Worm (Caenorhabditis elegans) whole organism, L2 larva: Measurements from ENCODE around the gene C18F10.7.

Experiments used
- C34F6.9 ChIP-seq: fragments of 150-350 bp; optimal IDR thresholded peaks from 2 replicates; lab custom pipeline; 2014; ENCODE audit warnings: missing biosample characterization, missing genetic modification characterization
- R02D3.7 ChIP-seq: fragments of 150-350 bp; optimal IDR thresholded peaks from 2 replicates; lab custom pipeline; 2014; ENCODE audit warnings: missing biosample characterization, missing genetic modification characterization
- Y55F3AM.14 ChIP-seq: fragments of 200-800 bp; sonication (Bioruptor generic); optimal IDR thresholded peaks from 2 replicates; lab custom pipeline; 2018; ENCODE audit warnings: mild to moderate bottlenecking, missing genetic modification characterization, missing compliant biosample characterization
- alr-1 ChIP-seq: fragments of 150-350 bp; optimal IDR thresholded peaks from 2 replicates; lab custom pipeline; 2014; ENCODE audit warnings: missing biosample characterization, missing genetic modification characterization
- ama-1 ChIP-seq: fragments of 150-350 bp; optimal IDR thresholded peaks from 2 replicates; lab custom pipeline; 2018; ENCODE audit warnings: inconsistent platforms
- ceh-16 ChIP-seq: fragments of 150-350 bp; optimal IDR thresholded peaks from 2 replicates; lab custom pipeline; 2014; ENCODE audit warnings: missing biosample characterization, missing genetic modification characterization
- ceh-82 ChIP-seq: fragments of 150-350 bp; optimal IDR thresholded peaks from 2 replicates; lab custom pipeline; 2014; ENCODE audit warnings: missing biosample characterization, missing genetic modification characterization
- egl-27 ChIP-seq: sonication (generic microtip); optimal IDR thresholded peaks from 3 replicates; lab custom pipeline; 2017; ENCODE audit warnings: missing biosample characterization, missing genetic modification reagents, missing genetic modification characterization
- elt-1 ChIP-seq: fragments of 150-350 bp; optimal IDR thresholded peaks from 2 replicates; lab custom pipeline; 2014; ENCODE audit warnings: missing biosample characterization, missing genetic modification characterization
- elt-3 ChIP-seq: sonication (generic microtip); optimal IDR thresholded peaks from 2 replicates; lab custom pipeline; 2017; ENCODE audit warnings: missing biosample characterization, missing genetic modification characterization
- fos-1 ChIP-seq: fragments of 150-350 bp; optimal IDR thresholded peaks from 2 replicates; lab custom pipeline; 2014; ENCODE audit warnings: missing biosample characterization, missing genetic modification characterization
- gmeb-1 ChIP-seq: fragments of 150-350 bp; optimal IDR thresholded peaks from 2 replicates; lab custom pipeline; 2014; ENCODE audit warnings: missing biosample characterization, missing genetic modification characterization
- lin-11 ChIP-seq: fragments of 150-350 bp; sonication (generic microtip); optimal IDR thresholded peaks from 2 replicates; lab custom pipeline; 2014; ENCODE audit warnings: missing biosample characterization, missing genetic modification characterization, inconsistent platforms, mixed read lengths
- lin-39 ChIP-seq: fragments of 150-350 bp; optimal IDR thresholded peaks from 2 replicates; lab custom pipeline; 2014; ENCODE audit warnings: missing biosample characterization, missing genetic modification reagents, missing genetic modification characterization
- mab-5 ChIP-seq: fragments of 150-350 bp; optimal IDR thresholded peaks from 2 replicates; lab custom pipeline; 2014; ENCODE audit warnings: missing biosample characterization, missing genetic modification characterization
- mbf-1 ChIP-seq: sonication (generic microtip); optimal IDR thresholded peaks from 2 replicates; lab custom pipeline; 2017; ENCODE audit warnings: missing biosample characterization, missing genetic modification characterization
- mdl-1 ChIP-seq, 2 experiments: fragments of 150-350 bp in 1 of 2; sonication (generic microtip) in 1 of 2; optimal IDR thresholded peaks; 2 replicates each; lab custom pipeline; 2017; ENCODE audit warnings: missing biosample characterization in 2 of 2, missing genetic modification characterization in 2 of 2
- nhr-10 ChIP-seq: sonication (generic microtip); optimal IDR thresholded peaks from 2 replicates; lab custom pipeline; 2017; ENCODE audit warnings: missing biosample characterization, missing genetic modification characterization
- nhr-11 ChIP-seq: fragments of 150-350 bp; optimal IDR thresholded peaks from 2 replicates; lab custom pipeline; 2014; ENCODE audit warnings: missing biosample characterization, missing genetic modification characterization
- nhr-129 ChIP-seq: fragments of 150-350 bp; optimal IDR thresholded peaks from 2 replicates; lab custom pipeline; 2014; ENCODE audit warnings: missing biosample characterization, missing genetic modification characterization
- nhr-21 ChIP-seq: fragments of 150-350 bp; optimal IDR thresholded peaks from 2 replicates; lab custom pipeline; 2014; ENCODE audit warnings: missing biosample characterization, missing genetic modification characterization
- nhr-23 ChIP-seq: fragments of 150-350 bp; optimal IDR thresholded peaks from 2 replicates; lab custom pipeline; 2014; ENCODE audit warnings: missing biosample characterization, missing genetic modification reagents, missing genetic modification characterization
- nhr-237 ChIP-seq: fragments of 150-350 bp; optimal IDR thresholded peaks from 2 replicates; lab custom pipeline; 2014; ENCODE audit warnings: missing biosample characterization, missing genetic modification characterization
- nhr-25 ChIP-seq: fragments of 150-350 bp; sonication (generic microtip); optimal IDR thresholded peaks from 3 replicates; lab custom pipeline; 2014; ENCODE audit warnings: missing biosample characterization, missing genetic modification characterization
- nhr-6 ChIP-seq: fragments of 150-350 bp; optimal IDR thresholded peaks from 2 replicates; lab custom pipeline; 2014; ENCODE audit warnings: missing biosample characterization, missing genetic modification characterization
- nhr-77 ChIP-seq: fragments of 150-350 bp; optimal IDR thresholded peaks from 2 replicates; lab custom pipeline; 2014; ENCODE audit warnings: missing biosample characterization, missing genetic modification characterization
- skn-1 ChIP-seq: sonication (generic microtip); optimal IDR thresholded peaks from 2 replicates; lab custom pipeline; 2017; ENCODE audit warnings: missing biosample characterization, missing genetic modification characterization
- sma-9 ChIP-seq, 2 experiments: fragments of 150-350 bp in 1 of 2; sonication (generic microtip) in 1 of 2; optimal IDR thresholded peaks; 2 replicates each; lab custom pipeline; 2014 to 2016; ENCODE audit warnings: missing genetic modification characterization in 2 of 2, mild to moderate bottlenecking in 1 of 2, missing biosample characterization in 1 of 2, missing compliant biosample characterization in 1 of 2, missing genetic modification reagents in 1 of 2, moderate library complexity in 1 of 2
- unc-39 ChIP-seq: fragments of 150-350 bp; optimal IDR thresholded peaks from 2 replicates; lab custom pipeline; 2014; ENCODE audit warnings: missing biosample characterization, missing genetic modification characterization
- unc-55 ChIP-seq: fragments of 150-350 bp; sonication (generic microtip); optimal IDR thresholded peaks from 3 replicates; lab custom pipeline; 2014; ENCODE audit warnings: missing biosample characterization, missing genetic modification reagents, missing genetic modification characterization
- unc-62 ChIP-seq: fragments of 150-350 bp; optimal IDR thresholded peaks from 2 replicates; lab custom pipeline; 2014; ENCODE audit warnings: missing biosample characterization, missing genetic modification reagents, missing genetic modification characterization
- zag-1 ChIP-seq: fragments of 150-350 bp; optimal IDR thresholded peaks from 2 replicates; lab custom pipeline; 2014; ENCODE audit warnings: missing biosample characterization, missing genetic modification characterization

C18F10.7 gene

ce11 chrIII:6300297-6300696, 22.1 kb upstream of the C18F10.7 start:
- TF ChIP-seq elt-1 (no peak), nhr-77 (no peak)

- TF ChIP-seq ceh-16 (tag; lab: Kevin White, UChicago) (no peak), gmeb-1 (no peak), lin-39 (tag; lab: Kevin White, UChicago) (no peak), nhr-25 (no peak), sma-9 (GFP tag; optimal IDR thresholded peaks at IDR 0.05; lab: Kevin White, UChicago) (no peak), sma-9 (tag; optimal IDR thresholded peaks at IDR 0.05; lab: Kevin White, UChicago) (no peak), R02D3.7 (tag; lab: Kevin White, UChicago) (no peak), nhr-11 (tag; lab: Kevin White, UChicago) (no peak), alr-1 (no peak), C34F6.9 (tag; lab: Kevin White, UChicago) (no peak), unc-39 (tag; lab: Kevin White, UChicago) (no peak), ama-1 (no peak), unc-55 (GFP tag; lab: Kevin White, UChicago) (no peak), mbf-1 (tag; lab: Kevin White, UChicago) (no peak), elt-3 (tag; lab: Kevin White, UChicago) (no peak), nhr-237 (no peak), elt-1 (no peak), nhr-6 (tag; lab: Kevin White, UChicago) (no peak), nhr-23 (tag; lab: Kevin White, UChicago) (no peak), ceh-82 (tag; lab: Kevin White, UChicago) (no peak)
Measured at ce11 chrIII:6298131-6298530, 20.0 kb upstream of the C18F10.7 start, which contains the start of gene F47D12.3. Gene F47D12.3, plus strand, starts transcription at chrIII:6298461.

ce11 chrIII:6297599-6297998, 19.4 kb upstream of the C18F10.7 start:
- no peak for TF ChIP-seq nhr-10
- TF ChIP-seq unc-55 (GFP tag; lab: Kevin White, UChicago) = peak; percentile 77
- TF ChIP-seq nhr-237 = no peak
- peak; percentile 27 for TF ChIP-seq zag-1 (tag; lab: Kevin White, UChicago)

- TF ChIP-seq gmeb-1 (no peak), mab-5 (tag; lab: Kevin White, UChicago) (no peak), skn-1 (no peak), C34F6.9 (tag; lab: Kevin White, UChicago) (no peak), egl-27 (no peak), unc-62 (GFP tag; lab: Kevin White, UChicago) (no peak), lin-39 (tag; lab: Kevin White, UChicago) (no peak), nhr-10 (no peak), unc-39 (tag; lab: Kevin White, UChicago) (no peak), sma-9 (GFP tag; optimal IDR thresholded peaks at IDR 0.05; lab: Kevin White, UChicago) (no peak), sma-9 (tag; optimal IDR thresholded peaks at IDR 0.05; lab: Kevin White, UChicago) (no peak), mdl-1 (tag; optimal IDR thresholded peaks at IDR 0.05; lab: Kevin White, UChicago) (no peak)
- TF ChIP-seq, all 48 proteins: peak for 0
Measured at ce11 chrIII:6295972-6296700, 18.0 kb upstream of the C18F10.7 start, which contains the start of gene F47D12.7. Gene F47D12.7, minus strand, starts transcription at chrIII:6296022.

- TF ChIP-seq fos-1 (peak; percentile 95), nhr-237 (no peak), nhr-23 (tag; lab: Kevin White, UChicago) (no peak)
Measured at ce11 chrIII:6290469-6291182, 12.5 kb upstream of the C18F10.7 start.

- no peak for TF ChIP-seq Y55F3AM.14 (GFP tag; lab: Kevin White, UChicago)
- no peak for TF ChIP-seq ama-1
- TF ChIP-seq nhr-129 = peak; percentile 2
- no peak for TF ChIP-seq C34F6.9 (tag; lab: Kevin White, UChicago)
- TF ChIP-seq nhr-21 (tag; lab: Kevin White, UChicago) = no peak
- TF ChIP-seq lin-11 = no peak
- no peak for TF ChIP-seq nhr-25
- TF ChIP-seq nhr-11 (tag; lab: Kevin White, UChicago) = no peak
- TF ChIP-seq, all 48 proteins: peak for 1
Measured at ce11 chrIII:6289366-6289765, 11.2 kb upstream of the C18F10.7 start.
